Fruit fly (Drosophila melanogaster): ENCODE measurements around the gene kuz.

kuz gene

dm6 chr2L:13510870-13511867 lies 38.8 kb upstream of the kuz start (continued):
- no peak for TF ChIP-seq CG4730 (GFP tag; IDR thresholded peaks at IDR 0.05)
- TF ChIP-seq gcm2 (GFP tag; optimal IDR thresholded peaks at IDR 0.05), result no peak
- no peak for TF ChIP-seq Lpt (GFP tag; optimal IDR thresholded peaks at IDR 0.05)
- peak; percentile 27 for TF ChIP-seq Nf-YB (GFP tag; optimal IDR thresholded peaks at IDR 0.05)
- TF ChIP-seq crol (GFP tag; IDR thresholded peaks at IDR 0.05), result peak; percentile 63; the same call in 1 of the 2 replicates
- no peak for TF ChIP-seq Sin3A (optimal IDR thresholded peaks at IDR 0.05)
- TF ChIP-seq Dip3 (GFP tag; optimal IDR thresholded peaks at IDR 0.05), result no peak
- no peak for TF ChIP-seq sisA (GFP tag; IDR thresholded peaks at IDR 0.05)
- TF ChIP-seq cwo (GFP tag; optimal IDR thresholded peaks at IDR 0.05), result peak; percentile 55
- TF ChIP-seq ERR (GFP tag; optimal IDR thresholded peaks at IDR 0.05), result no peak
- peak; percentile 58 for TF ChIP-seq sens (GFP tag)
- TF ChIP-seq sug (tag; optimal IDR thresholded peaks at IDR 0.05), result peak; percentile 20
- peak; percentile 41 for TF ChIP-seq Nf-YC (tag; optimal IDR thresholded peaks at IDR 0.05)
- TF ChIP-seq salm (tag; optimal IDR thresholded peaks at IDR 0.05), result no peak
- TF ChIP-seq Doc2 (GFP tag; IDR thresholded peaks at IDR 0.05), result no peak
- TF ChIP-seq CG11723 (GFP tag; optimal IDR thresholded peaks at IDR 0.05), result no peak
- TF ChIP-seq cas (GFP tag; IDR thresholded peaks at IDR 0.05), result no peak
- no peak for TF ChIP-seq CG5953 (GFP tag; IDR thresholded peaks at IDR 0.05)

dm6 chr2L:13512182-13513032 lies 37.5 kb upstream of the kuz start:
- no peak for TF ChIP-seq z (GFP tag; IDR thresholded peaks at IDR 0.05)
- TF ChIP-seq CG15696 (tag; optimal IDR thresholded peaks at IDR 0.05), result no peak
- peak; percentile 10 for TF ChIP-seq CG13424 (tag; optimal IDR thresholded peaks at IDR 0.05)
- no peak for TF ChIP-seq CG8765 (GFP tag; IDR thresholded peaks at IDR 0.05)
- TF ChIP-seq CG2199 (GFP tag; IDR thresholded peaks at IDR 0.05), result peak; percentile 73; the same call in 1 of the 3 replicates
- no peak for TF ChIP-seq prd (optimal IDR thresholded peaks at IDR 0.05)
- peak; percentile 45; the same call in 2 of the 3 replicates for TF ChIP-seq prd (GFP tag; IDR thresholded peaks at IDR 0.05)
- no peak for TF ChIP-seq CG8089 (GFP tag; optimal IDR thresholded peaks at IDR 0.05)
- peak; percentile 47 for TF ChIP-seq CG2678 (tag; optimal IDR thresholded peaks at IDR 0.05)
- no peak for TF ChIP-seq pros (GFP tag; optimal IDR thresholded peaks at IDR 0.05)
- no peak for TF ChIP-seq CG6254 (GFP tag; optimal IDR thresholded peaks at IDR 0.05)
- no peak for TF ChIP-seq Six4 (GFP tag; optimal IDR thresholded peaks at IDR 0.05)
- TF ChIP-seq org-1 (GFP tag; optimal IDR thresholded peaks at IDR 0.05), result peak; percentile 24
- no peak for TF ChIP-seq hkb (optimal IDR thresholded peaks at IDR 0.05)
- peak; percentile 11; the same call in 1 of the 2 replicates for TF ChIP-seq hkb (GFP tag; IDR thresholded peaks at IDR 0.05)
- no peak for TF ChIP-seq CG5245 (GFP tag; optimal IDR thresholded peaks at IDR 0.05)
- TF ChIP-seq CG2202 (tag; optimal IDR thresholded peaks at IDR 0.05), result no peak
- TF ChIP-seq grau (tag; optimal IDR thresholded peaks at IDR 0.05), result peak; percentile 87
- TF ChIP-seq corto (GFP tag; optimal IDR thresholded peaks at IDR 0.05), result no peak
- no peak for TF ChIP-seq CG1602 (GFP tag; optimal IDR thresholded peaks at IDR 0.05)
- TF ChIP-seq insv (GFP tag; optimal IDR thresholded peaks at IDR 0.05), result no peak
- no peak for TF ChIP-seq Dp (GFP tag; optimal IDR thresholded peaks at IDR 0.05)
- TF ChIP-seq Atf-2 (GFP tag; optimal IDR thresholded peaks at IDR 0.05), result no peak
- TF ChIP-seq BEAF-32 (GFP tag; optimal IDR thresholded peaks at IDR 0.05), result no peak
- TF ChIP-seq pan (optimal IDR thresholded peaks at IDR 0.05), result no peak
- TF ChIP-seq pan (GFP tag; optimal IDR thresholded peaks at IDR 0.05 in 1 of 2, IDR thresholded peaks at IDR 0.05 in 1 of 2), result peak in 1 of 2 experiments; percentile 48
- no peak for TF ChIP-seq fd64A (GFP tag; optimal IDR thresholded peaks at IDR 0.05)
- TF ChIP-seq CG2889 (GFP tag; IDR thresholded peaks at IDR 0.05), result peak; percentile 60; the same call in 1 of the 3 replicates
- no peak for TF ChIP-seq CG4424 (GFP tag; optimal IDR thresholded peaks at IDR 0.05)
- peak; percentile 60 for TF ChIP-seq CG12769 (tag; optimal IDR thresholded peaks at IDR 0.05)
- TF ChIP-seq Sry-δ (GFP tag; optimal IDR thresholded peaks at IDR 0.05), result no peak
